Worm (Caenorhabditis elegans) whole organism, mixed stage, embryonic: ENCODE data around the gene let-413.

ENCODE experiments used
- M03D4.4 ChIP-seq: sonication (generic microtip); optimal IDR thresholded peaks from 2 replicates; lab custom pipeline; 2017; ENCODE audit warnings: mild to moderate bottlenecking, missing genetic modification characterization, missing compliant biosample characterization
- bed-3 ChIP-seq: fragments of 200-800 bp; sonication (Bioruptor generic); optimal IDR thresholded peaks from 3 replicates; lab custom pipeline; 2018; ENCODE audit warnings: mild to moderate bottlenecking, missing genetic modification characterization, moderate library complexity, missing compliant biosample characterization
- ceh-39 ChIP-seq: fragments of 150-350 bp; optimal IDR thresholded peaks from 2 replicates; lab custom pipeline; 2014; ENCODE audit warnings: missing biosample characterization, missing genetic modification characterization
- ceh-43 ChIP-seq: fragments of 200-800 bp; sonication (Bioruptor generic); optimal IDR thresholded peaks from 2 replicates; lab custom pipeline; 2018; ENCODE audit warnings: mild to moderate bottlenecking, missing genetic modification characterization, moderate library complexity, missing compliant biosample characterization
- ceh-83 ChIP-seq: fragments of 200-800 bp; sonication (Bioruptor generic); optimal IDR thresholded peaks from 2 replicates; lab custom pipeline; 2018; ENCODE audit warnings: mild to moderate bottlenecking, missing genetic modification characterization, missing compliant biosample characterization
- ces-1 ChIP-seq: fragments of 150-350 bp; optimal IDR thresholded peaks from 2 replicates; lab custom pipeline; 2014; ENCODE audit warnings: missing biosample characterization, missing genetic modification reagents, missing genetic modification characterization
- cnd-1 ChIP-seq: fragments of 200-800 bp; sonication (Bioruptor generic); optimal IDR thresholded peaks from 2 replicates; lab custom pipeline; 2018; ENCODE audit warnings: mild to moderate bottlenecking, missing genetic modification characterization, missing compliant biosample characterization
- drap-1 ChIP-seq: fragments of 200-800 bp; sonication (Bioruptor generic); optimal IDR thresholded peaks from 3 replicates; lab custom pipeline; 2018; ENCODE audit warnings: mild to moderate bottlenecking, missing genetic modification characterization, missing compliant biosample characterization
- elt-1 ChIP-seq: sonication (generic microtip); optimal IDR thresholded peaks from 2 replicates; lab custom pipeline; 2017; ENCODE audit warnings: missing genetic modification characterization, mild to moderate bottlenecking, missing compliant biosample characterization, antibody characterized with exemption, moderate library complexity, borderline replicate concordance; ENCODE audit not compliant: insufficient read depth
- elt-3 ChIP-seq: fragments of 150-350 bp; optimal IDR thresholded peaks from 2 replicates; lab custom pipeline; 2014; ENCODE audit warnings: missing biosample characterization, missing genetic modification characterization
- flh-1 ChIP-seq: fragments of 200-800 bp; sonication (Bioruptor generic); optimal IDR thresholded peaks from 2 replicates; lab custom pipeline; 2018; ENCODE audit warnings: mild to moderate bottlenecking, missing genetic modification characterization, moderate library complexity, missing compliant biosample characterization
- ham-2 ChIP-seq: fragments of 200-800 bp; sonication (Bioruptor generic); optimal IDR thresholded peaks from 2 replicates; lab custom pipeline; 2018; ENCODE audit warnings: mild to moderate bottlenecking, missing genetic modification characterization, missing compliant biosample characterization
- lin-13 ChIP-seq: fragments of 150-350 bp; optimal IDR thresholded peaks from 2 replicates; lab custom pipeline; 2014; ENCODE audit warnings: missing biosample characterization, missing genetic modification characterization
- lin-32 ChIP-seq: fragments of 200-800 bp; sonication (Bioruptor generic); optimal IDR thresholded peaks from 2 replicates; lab custom pipeline; 2018; ENCODE audit warnings: mild to moderate bottlenecking, missing genetic modification characterization, missing compliant biosample characterization
- lsy-2 ChIP-seq: fragments of 150-350 bp; optimal IDR thresholded peaks from 2 replicates; lab custom pipeline; 2014; ENCODE audit warnings: missing biosample characterization, missing genetic modification characterization
- mab-5 ChIP-seq: fragments of 150-350 bp; optimal IDR thresholded peaks from 2 replicates; lab custom pipeline; 2014; ENCODE audit warnings: missing biosample characterization, missing genetic modification characterization
- mep-1 ChIP-seq: fragments of 150-350 bp; optimal IDR thresholded peaks from 2 replicates; lab custom pipeline; 2017; ENCODE audit warnings: missing biosample characterization, missing genetic modification reagents, missing genetic modification characterization, inconsistent platforms
- mls-2 ChIP-seq: sonication (generic microtip); optimal IDR thresholded peaks from 2 replicates; lab custom pipeline; 2016; ENCODE audit warnings: mild to moderate bottlenecking, missing genetic modification characterization, moderate library complexity, missing compliant biosample characterization
- nhr-12 ChIP-seq: fragments of 150-350 bp; optimal IDR thresholded peaks from 2 replicates; lab custom pipeline; 2014; ENCODE audit warnings: missing biosample characterization, missing genetic modification characterization
- nhr-2 ChIP-seq: fragments of 150-350 bp; optimal IDR thresholded peaks from 2 replicates; lab custom pipeline; 2014; ENCODE audit warnings: missing biosample characterization, missing genetic modification characterization
- nhr-237 ChIP-seq: fragments of 150-350 bp; optimal IDR thresholded peaks from 2 replicates; lab custom pipeline; 2014; ENCODE audit warnings: missing biosample characterization, missing genetic modification characterization
- nhr-28 ChIP-seq: fragments of 150-350 bp; optimal IDR thresholded peaks from 2 replicates; lab custom pipeline; 2014; ENCODE audit warnings: missing biosample characterization, missing genetic modification characterization
- nhr-76 ChIP-seq: sonication (generic microtip); optimal IDR thresholded peaks from 2 replicates; lab custom pipeline; 2017; ENCODE audit warnings: missing biosample characterization, missing genetic modification characterization
- pha-4 ChIP-seq: fragments of 150-350 bp; optimal IDR thresholded peaks from 2 replicates; lab custom pipeline; 2018; ENCODE audit warnings: missing biosample characterization, missing genetic modification reagents, missing genetic modification characterization
- sem-2 ChIP-seq: fragments of 200-800 bp; sonication (Bioruptor generic); optimal IDR thresholded peaks from 2 replicates; lab custom pipeline; 2018; ENCODE audit warnings: mild to moderate bottlenecking, missing genetic modification characterization, missing compliant biosample characterization
- snpc-4 ChIP-seq: fragments of 150-350 bp; optimal IDR thresholded peaks from 2 replicates; lab custom pipeline; 2014; ENCODE audit warnings: missing biosample characterization, missing genetic modification characterization
- sptf-1 ChIP-seq: sonication (generic microtip); optimal IDR thresholded peaks from 2 replicates; lab custom pipeline; 2017; ENCODE audit warnings: mild to moderate bottlenecking, missing genetic modification characterization, moderate library complexity, missing compliant biosample characterization
- tbx-8 ChIP-seq: fragments of 200-800 bp; sonication (Bioruptor generic); optimal IDR thresholded peaks from 2 replicates; lab custom pipeline; 2018; ENCODE audit warnings: mild to moderate bottlenecking, missing genetic modification characterization, moderate library complexity, missing compliant biosample characterization
- unc-120 ChIP-seq: sonication (generic microtip); optimal IDR thresholded peaks from 2 replicates; lab custom pipeline; 2017; ENCODE audit warnings: missing genetic modification characterization, missing compliant biosample characterization; ENCODE audit not compliant: poor library complexity, severe bottlenecking
- unc-39 ChIP-seq: fragments of 150-350 bp; optimal IDR thresholded peaks from 2 replicates; lab custom pipeline; 2014; ENCODE audit warnings: missing biosample characterization, missing genetic modification characterization
- unc-62 ChIP-seq: fragments of 150-350 bp; optimal IDR thresholded peaks from 2 replicates; lab custom pipeline; 2014; ENCODE audit warnings: missing biosample characterization, missing genetic modification reagents, missing genetic modification characterization
- zip-8 ChIP-seq: fragments of 150-350 bp; optimal IDR thresholded peaks from 2 replicates; lab custom pipeline; 2014; ENCODE audit warnings: missing biosample characterization, missing genetic modification characterization
- ztf-11 ChIP-seq: fragments of 150-350 bp; optimal IDR thresholded peaks from 2 replicates; lab custom pipeline; 2014; ENCODE audit warnings: missing biosample characterization, missing genetic modification characterization

The let-413 gene

ce11 chrV:7971376-7971775 lies 6.2 kb downstream of the let-413 start:
- TF ChIP-seq lsy-2 (tag; lab: Kevin White, UChicago) (no peak), nhr-2 (tag; lab: Kevin White, UChicago) (no peak), ceh-39 (no peak), tbx-8 (no peak), pha-4 (tag; lab: Kevin White, UChicago) (no peak), cnd-1 (tag; lab: Kevin White, UChicago) (no peak), unc-39 (tag; lab: Kevin White, UChicago) (no peak)

- TF ChIP-seq M03D4.4 (tag; lab: Kevin White, UChicago) (no peak), nhr-237 (no peak), cnd-1 (tag; lab: Kevin White, UChicago) (no peak), lin-13 (tag; lab: Kevin White, UChicago) (no peak), snpc-4 (tag; lab: Kevin White, UChicago) (no peak), elt-3 (tag; lab: Kevin White, UChicago) (no peak), lin-32 (no peak), ceh-83 (GFP tag; lab: Kevin White, UChicago) (no peak), lsy-2 (tag; lab: Kevin White, UChicago) (no peak), ces-1 (GFP tag; lab: Kevin White, UChicago) (no peak), zip-8 (tag; lab: Kevin White, UChicago) (no peak), sem-2 (GFP tag; lab: Kevin White, UChicago) (no peak), mls-2 (no peak), flh-1 (GFP tag; lab: Kevin White, UChicago) (no peak), drap-1 (GFP tag; lab: Kevin White, UChicago) (no peak)
- TF ChIP-seq, all 35 proteins: peak for 0
Observed at ce11 chrV:7970519-7970918, 7.1 kb downstream of the let-413 start.

ce11 chrV:7969107-7969506 lies 8.5 kb downstream of the let-413 start, which contains the start of gene che-7:
Gene che-7 (minus strand): TSS chrV:7969207.
- TF ChIP-seq sem-2 (GFP tag; lab: Kevin White, UChicago) = no peak
- TF ChIP-seq nhr-28 (tag; lab: Kevin White, UChicago) = no peak
- TF ChIP-seq ces-1 (GFP tag; lab: Kevin White, UChicago) = no peak
- TF ChIP-seq snpc-4 (tag; lab: Kevin White, UChicago) = no peak
- no peak for TF ChIP-seq lin-32
- no peak for TF ChIP-seq cnd-1 (tag; lab: Kevin White, UChicago)
- TF ChIP-seq nhr-2 (tag; lab: Kevin White, UChicago) = no peak
- no peak for TF ChIP-seq sptf-1 (tag; lab: Kevin White, UChicago)
- TF ChIP-seq mep-1 (tag; lab: Kevin White, UChicago) = no peak
- TF ChIP-seq M03D4.4 (tag; lab: Kevin White, UChicago) = no peak
- TF ChIP-seq, all 35 proteins: peak for 0

- no peak for TF ChIP-seq elt-3 (tag; lab: Kevin White, UChicago)
- no peak for TF ChIP-seq unc-120 (tag; lab: Kevin White, UChicago)
- no peak for TF ChIP-seq elt-1
- no peak for TF ChIP-seq snpc-4 (tag; lab: Kevin White, UChicago)
- no peak for TF ChIP-seq sem-2 (GFP tag; lab: Kevin White, UChicago)
- no peak for TF ChIP-seq nhr-12 (tag; lab: Kevin White, UChicago)
- TF ChIP-seq ceh-83 (GFP tag; lab: Kevin White, UChicago) = no peak
- no peak for TF ChIP-seq nhr-2 (tag; lab: Kevin White, UChicago)
- no peak for TF ChIP-seq ztf-11 (tag; lab: Kevin White, UChicago)
- TF ChIP-seq ham-2 = no peak
- no peak for TF ChIP-seq tbx-8
- TF ChIP-seq unc-62 (GFP tag; lab: Kevin White, UChicago) = no peak
- TF ChIP-seq M03D4.4 (tag; lab: Kevin White, UChicago) = no peak
- TF ChIP-seq ceh-43 = no peak
- TF ChIP-seq unc-39 (tag; lab: Kevin White, UChicago) = no peak
Observed at ce11 chrV:7964429-7964828, 13.1 kb downstream of the let-413 start.

ce11 chrV:7958740-7959320 lies 18.7 kb downstream of the let-413 start, which contains the start of the genes clec-217 and F26D11.2:
Gene clec-217 (minus strand): TSS chrV:7958840.
Gene F26D11.2 (plus strand): TSS chrV:7959270.
- TF ChIP-seq bed-3 (GFP tag; lab: Kevin White, UChicago) (no peak), lin-32 (no peak), flh-1 (GFP tag; lab: Kevin White, UChicago) (no peak), nhr-2 (tag; lab: Kevin White, UChicago) (no peak), M03D4.4 (tag; lab: Kevin White, UChicago) (no peak), tbx-8 (no peak), nhr-28 (tag; lab: Kevin White, UChicago) (no peak), mep-1 (tag; lab: Kevin White, UChicago) (no peak), lin-13 (tag; lab: Kevin White, UChicago) (no peak), nhr-237 (no peak), lsy-2 (tag; lab: Kevin White, UChicago) (no peak), elt-3 (tag; lab: Kevin White, UChicago) (no peak), nhr-12 (tag; lab: Kevin White, UChicago) (no peak), nhr-76 (no peak), mab-5 (tag; lab: Kevin White, UChicago) (no peak), sem-2 (GFP tag; lab: Kevin White, UChicago) (no peak), ztf-11 (tag; lab: Kevin White, UChicago) (no peak), cnd-1 (tag; lab: Kevin White, UChicago) (no peak), unc-39 (tag; lab: Kevin White, UChicago) (no peak), snpc-4 (tag; lab: Kevin White, UChicago) (no peak)
